Worm (Caenorhabditis elegans): ENCODE measurements around the gene R05H10.7.

- TF ChIP-seq flt-1 (GFP tag; IDR thresholded peaks at IDR 0.05) = no peak
- no peak for TF ChIP-seq ztf-23 (GFP tag; IDR thresholded peaks at IDR 0.05)
- no peak for TF ChIP-seq med-1 (GFP tag; optimal IDR thresholded peaks at IDR 0.05; ENCODE audit: insufficient read depth)
- no peak for TF ChIP-seq ref-1 (GFP tag; conservative IDR thresholded peaks at IDR 0.05)
- TF ChIP-seq tab-1 (GFP tag; IDR thresholded peaks at IDR 0.05) = no peak
- no peak for TF ChIP-seq klf-2 (GFP tag; conservative IDR thresholded peaks at IDR 0.05)
Observed at ce11 chrII:14832055-14832454, 23.3 kb upstream of the R05H10.7 start.

All from whole organism, midembryonic.